Worm (Caenorhabditis elegans) whole organism, midembryonic: ENCODE measurements around the gene hrg-1.

Experiments used
- T22C8.4 ChIP-seq: fragments of 200-800 bp; sonication (Bioruptor generic); IDR thresholded peaks from 2 replicates; pipeline ENCODE4 v1.3.6; 2022; ENCODE audit warnings: missing genetic modification characterization, missing compliant biosample characterization
- cog-1 ChIP-seq: sonication (generic microtip); optimal IDR thresholded peaks from 2 replicates; lab custom pipeline; 2016; ENCODE audit warnings: missing genetic modification characterization, missing compliant biosample characterization
- flt-1 ChIP-seq: fragments of 200-800 bp; sonication (Bioruptor generic); IDR thresholded peaks from 2 replicates; pipeline ENCODE4 v1.3.6; 2022; ENCODE audit warnings: missing genetic modification characterization, missing compliant biosample characterization
- med-1 ChIP-seq: sonication (generic microtip); optimal IDR thresholded peaks from 2 replicates; lab custom pipeline; 2017; ENCODE audit warnings: missing genetic modification characterization, mild to moderate bottlenecking, missing compliant biosample characterization, antibody characterized with exemption, missing genetic modification reagents; ENCODE audit not compliant: insufficient read depth
- tab-1 ChIP-seq: fragments of 200-800 bp; sonication (Bioruptor generic); IDR thresholded peaks from 2 replicates; pipeline ENCODE4 v1.3.6; 2022; ENCODE audit warnings: missing genetic modification characterization, missing compliant biosample characterization
- ztf-23 ChIP-seq: fragments of 200-800 bp; sonication (Bioruptor generic); IDR thresholded peaks from 2 replicates; pipeline ENCODE4 v1.3.6; 2022; ENCODE audit warnings: missing genetic modification reagents, missing genetic modification characterization, missing compliant biosample characterization
- ztf-29 ChIP-seq: fragments of 200-800 bp; sonication (Bioruptor generic); IDR thresholded peaks from 2 replicates; pipeline ENCODE4 v1.3.6; 2022; ENCODE audit warnings: missing genetic modification reagents, missing genetic modification characterization, missing compliant biosample characterization

ce11 chrX:3982370-3982769 lies 33.7 kb downstream of the hrg-1 start:
- TF ChIP-seq ztf-23 (GFP tag; lab: Robert Waterston, UW) (no peak), flt-1 (GFP tag; lab: Robert Waterston, UW) (no peak), tab-1 (no peak), cog-1 (tag; lab: Kevin White, UChicago) (no peak), T22C8.4 (GFP tag; lab: Robert Waterston, UW) (no peak), ztf-29 (GFP tag; lab: Robert Waterston, UW) (no peak), med-1 (GFP tag; lab: Kevin White, UChicago) (no peak)
